Fruit fly (Drosophila melanogaster): ENCODE measurements around the gene Gs1.

Gene Gs1

DNA sequence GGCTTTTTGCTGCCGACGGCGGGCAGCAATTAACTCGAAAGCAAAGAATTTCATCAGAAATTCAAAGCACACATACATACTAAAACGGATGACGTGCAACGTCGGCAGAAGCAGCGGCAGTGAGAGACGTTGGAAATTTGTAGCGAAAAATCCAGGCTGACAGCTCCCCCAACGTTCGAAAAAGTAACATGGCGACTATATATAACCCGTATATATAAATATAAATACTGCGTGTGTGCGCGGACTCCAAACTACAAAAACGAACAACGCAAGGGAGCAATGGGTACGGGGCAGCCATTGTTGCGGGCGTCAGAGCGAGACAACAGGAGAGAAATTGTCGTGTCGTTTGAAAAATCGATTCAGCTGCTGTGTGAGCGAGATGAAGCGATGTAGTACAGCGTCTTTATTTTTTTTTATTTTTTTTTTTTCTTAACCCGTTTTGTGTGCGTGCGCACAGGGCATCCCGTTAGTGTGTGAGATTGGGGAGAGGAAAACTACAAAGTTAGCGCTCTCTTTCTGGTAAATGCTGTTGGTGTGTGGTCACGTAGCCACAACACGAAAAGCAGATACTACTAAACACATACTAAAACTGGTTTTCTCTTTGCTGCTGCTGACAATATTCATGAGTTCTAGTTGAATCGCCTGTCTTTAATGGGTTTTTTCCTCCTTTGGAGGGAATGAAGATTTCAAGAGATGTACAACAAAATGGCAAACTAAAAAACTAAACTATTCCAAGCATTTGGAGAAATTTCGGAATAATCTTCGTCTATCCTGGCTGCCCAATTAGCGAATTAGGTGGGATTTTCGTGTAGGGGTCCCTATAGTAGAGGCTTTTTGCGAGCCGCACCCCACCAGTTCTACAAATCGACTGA is 28.9 kb downstream of the Gs1 start (continued):
- TF ChIP-seq vfl (GFP tag; optimal IDR thresholded peaks at IDR 0.05) (peak; percentile 58), bcd (GFP tag; optimal IDR thresholded peaks at IDR 0.05) (peak; percentile 22), CG15514 (GFP tag; optimal IDR thresholded peaks at IDR 0.05) (peak; percentile 36), CG7372 (GFP tag; IDR thresholded peaks at IDR 0.05) (no peak), en (GFP tag; optimal IDR thresholded peaks at IDR 0.05) (peak; percentile 19), CG3163 (GFP tag; optimal IDR thresholded peaks at IDR 0.05) (peak; percentile 12), p53 (GFP tag; optimal IDR thresholded peaks at IDR 0.05) (no peak), so (GFP tag; IDR thresholded peaks at IDR 0.05) (no peak), Stat92E (GFP tag; optimal IDR thresholded peaks at IDR 0.05) (peak in 1 of 3 experiments; percentile 65), eyg (GFP tag; optimal IDR thresholded peaks at IDR 0.05) (no peak), NC2β (GFP tag; optimal IDR thresholded peaks at IDR 0.05) (peak; percentile 38), peb (GFP tag; IDR thresholded peaks at IDR 0.05) (no peak), CG2199 (GFP tag; IDR thresholded peaks at IDR 0.05) (no peak), btn (GFP tag; optimal IDR thresholded peaks at IDR 0.05) (no peak), CG8089 (GFP tag; optimal IDR thresholded peaks at IDR 0.05) (no peak), jigr1 (GFP tag; IDR thresholded peaks at IDR 0.05) (no peak), dan (GFP tag; IDR thresholded peaks at IDR 0.05) (no peak), CG2678 (tag; optimal IDR thresholded peaks at IDR 0.05) (peak; percentile 38), hbn (GFP tag; IDR thresholded peaks at IDR 0.05; ENCODE audit: partially characterized antibody) (no peak), CG12071 (GFP tag; optimal IDR thresholded peaks at IDR 0.05) (peak; percentile 3), CG1233 (GFP tag; optimal IDR thresholded peaks at IDR 0.05) (no peak), sens-2 (GFP tag; IDR thresholded peaks at IDR 0.05) (no peak), CG2120 (GFP tag; optimal IDR thresholded peaks at IDR 0.05) (peak; percentile 22), dati (GFP tag; IDR thresholded peaks at IDR 0.05) (no peak), E2f1 (GFP tag; IDR thresholded peaks at IDR 0.05) (no peak), grn (GFP tag; optimal IDR thresholded peaks at IDR 0.05) (no peak), slou (GFP tag; optimal IDR thresholded peaks at IDR 0.05) (no peak), CG7928 (GFP tag; optimal IDR thresholded peaks at IDR 0.05) (no peak), Optix (GFP tag; IDR thresholded peaks at IDR 0.05) (no peak), unpg (GFP tag; optimal IDR thresholded peaks at IDR 0.05) (no peak), kni (GFP tag; optimal IDR thresholded peaks at IDR 0.05) (peak; percentile 100), CG18764 (GFP tag; optimal IDR thresholded peaks at IDR 0.05) (no peak), Hmr (GFP tag; optimal IDR thresholded peaks at IDR 0.05) (peak; percentile 68), Nf-YC (tag; optimal IDR thresholded peaks at IDR 0.05) (peak; percentile 82), Awh (GFP tag; IDR thresholded peaks at IDR 0.05) (no peak), Fer1 (GFP tag; optimal IDR thresholded peaks at IDR 0.05) (peak; percentile 49), Lim3 (GFP tag; IDR thresholded peaks at IDR 0.05) (no peak), Oaz (GFP tag; IDR thresholded peaks at IDR 0.05) (no peak), crp (GFP tag; optimal IDR thresholded peaks at IDR 0.05) (peak in 1 of 2 experiments; percentile 3), tio (GFP tag; optimal IDR thresholded peaks at IDR 0.05) (no peak), CG12942 (GFP tag; optimal IDR thresholded peaks at IDR 0.05) (no peak), CG6854 (GFP tag; optimal IDR thresholded peaks at IDR 0.05) (peak; percentile 13), kay (GFP tag; optimal IDR thresholded peaks at IDR 0.05) (no peak), org-1 (GFP tag; optimal IDR thresholded peaks at IDR 0.05) (peak; percentile 55), D19B (GFP tag; optimal IDR thresholded peaks at IDR 0.05) (no peak), HLH4C (GFP tag; IDR thresholded peaks at IDR 0.05; ENCODE audit: partially characterized antibody) (no peak), Hey (tag; optimal IDR thresholded peaks at IDR 0.05) (peak; percentile 43), Ravus (GFP tag; IDR thresholded peaks at IDR 0.05) (no peak), CG10543 (GFP tag; optimal IDR thresholded peaks at IDR 0.05) (peak; percentile 97), CG17568 (GFP tag; optimal IDR thresholded peaks at IDR 0.05) (peak; percentile 52)

Measured in whole organism, embryonic.